Fruit fly (Drosophila melanogaster): ENCODE results near the gene CG17806.
A peak's percentile ranks its signal among the peaks of the same experiment; 100 is the strongest.

CG17806 gene

DNA sequence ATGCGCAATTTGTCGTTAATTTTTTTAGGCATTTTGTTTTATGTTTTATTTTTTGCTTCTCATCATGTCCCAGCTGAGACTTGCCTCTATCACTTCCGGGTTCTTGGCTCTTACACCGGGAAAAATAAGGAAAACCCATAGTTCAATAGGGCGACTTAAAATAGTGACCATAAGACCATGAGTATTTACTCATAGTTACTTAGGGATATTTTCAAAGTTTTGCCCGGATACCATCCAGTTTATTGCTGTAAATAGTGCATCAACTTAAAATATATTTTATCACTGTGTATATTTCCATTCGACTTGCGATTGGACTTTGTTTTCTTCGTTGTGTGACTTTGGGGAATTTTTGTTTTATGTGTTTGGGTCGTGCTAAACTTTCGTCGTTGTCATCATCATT lies 15.7 kb upstream of the CG17806 start (continued):
- TF ChIP-seq CoRest (tag; optimal IDR thresholded peaks at IDR 0.05) (peak; percentile 34), gem (tag; optimal IDR thresholded peaks at IDR 0.05) (peak; percentile 62), twi (tag; optimal IDR thresholded peaks at IDR 0.05) (no peak), nerfin-2 (GFP tag; IDR thresholded peaks at IDR 0.05; ENCODE audit: partially characterized antibody) (no peak), Chrac-16 (GFP tag; optimal IDR thresholded peaks at IDR 0.05) (no peak), D (optimal IDR thresholded peaks at IDR 0.05) (no peak), D (GFP tag; optimal IDR thresholded peaks at IDR 0.05) (no peak), CG32767 (GFP tag; IDR thresholded peaks at IDR 0.05) (no peak), CG4282 (GFP tag; optimal IDR thresholded peaks at IDR 0.05) (no peak), CG10462 (GFP tag; optimal IDR thresholded peaks at IDR 0.05) (no peak), ERR (GFP tag; optimal IDR thresholded peaks at IDR 0.05) (no peak), C15 (GFP tag; IDR thresholded peaks at IDR 0.05) (peak; percentile 8; the same call in 1 of the 3 replicates), Trl (optimal IDR thresholded peaks at IDR 0.05) (no peak), Trl (GFP tag; optimal IDR thresholded peaks at IDR 0.05) (no peak), stc (GFP tag; IDR thresholded peaks at IDR 0.05) (no peak), cas (GFP tag; IDR thresholded peaks at IDR 0.05) (no peak), Nf-YA (GFP tag; IDR thresholded peaks at IDR 0.05) (no peak), CG12942 (GFP tag; optimal IDR thresholded peaks at IDR 0.05) (no peak), caup (GFP tag; optimal IDR thresholded peaks at IDR 0.05; ENCODE audit: severe bottlenecking) (no peak), CG14667 (GFP tag; IDR thresholded peaks at IDR 0.05) (no peak), CG12071 (GFP tag; optimal IDR thresholded peaks at IDR 0.05) (no peak), CG10274 (GFP tag; optimal IDR thresholded peaks at IDR 0.05) (no peak), Dbx (GFP tag; IDR thresholded peaks at IDR 0.05) (no peak), pum (GFP tag; optimal IDR thresholded peaks at IDR 0.05) (no peak), CG11085 (GFP tag; IDR thresholded peaks at IDR 0.05) (no peak), CG17912 (GFP tag; optimal IDR thresholded peaks at IDR 0.05) (no peak), CG4424 (GFP tag; optimal IDR thresholded peaks at IDR 0.05) (no peak), gce (GFP tag; IDR thresholded peaks at IDR 0.05) (no peak), luna (GFP tag; optimal IDR thresholded peaks at IDR 0.05) (no peak), CG3281 (GFP tag; optimal IDR thresholded peaks at IDR 0.05) (peak; percentile 17), CG18476 (GFP tag; optimal IDR thresholded peaks at IDR 0.05) (no peak), CG7372 (GFP tag; IDR thresholded peaks at IDR 0.05) (no peak), pros (GFP tag; optimal IDR thresholded peaks at IDR 0.05) (no peak), NC2β (GFP tag; optimal IDR thresholded peaks at IDR 0.05) (no peak), Usf (GFP tag; optimal IDR thresholded peaks at IDR 0.05) (no peak), pita (GFP tag; optimal IDR thresholded peaks at IDR 0.05) (no peak), psq (GFP tag; optimal IDR thresholded peaks at IDR 0.05) (no peak), CG8765 (GFP tag; IDR thresholded peaks at IDR 0.05) (no peak), Atf6 (GFP tag; IDR thresholded peaks at IDR 0.05) (no peak), CG2875 (GFP tag; optimal IDR thresholded peaks at IDR 0.05) (no peak), her (GFP tag; optimal IDR thresholded peaks at IDR 0.05) (no peak), CG7839 (tag; optimal IDR thresholded peaks at IDR 0.05) (peak; percentile 19), CG3163 (GFP tag; optimal IDR thresholded peaks at IDR 0.05) (no peak), CG1024 (GFP tag; IDR thresholded peaks at IDR 0.05) (no peak), CG7357 (GFP tag; IDR thresholded peaks at IDR 0.05) (peak; percentile 45; the same call in 1 of the 3 replicates), zfh1 (GFP tag; IDR thresholded peaks at IDR 0.05) (no peak), CG4854 (GFP tag; optimal IDR thresholded peaks at IDR 0.05) (no peak), tio (GFP tag; optimal IDR thresholded peaks at IDR 0.05) (no peak), CrebB (tag; optimal IDR thresholded peaks at IDR 0.05) (no peak), cato (GFP tag; optimal IDR thresholded peaks at IDR 0.05; ENCODE audit: borderline replicate concordance) (no peak), sob (GFP tag; IDR thresholded peaks at IDR 0.05) (no peak), CG18599 (GFP tag; optimal IDR thresholded peaks at IDR 0.05) (peak; percentile 19), CG15011 (GFP tag; optimal IDR thresholded peaks at IDR 0.05) (no peak)
